Worm (Caenorhabditis elegans) whole organism, L2 larva: ENCODE results near the gene hpo-8.

Experiments
- C34F6.9 ChIP-seq: fragments of 150-350 bp; optimal IDR thresholded peaks from 2 replicates; lab custom pipeline; 2014; ENCODE audit warnings: missing biosample characterization, missing genetic modification characterization
- F13H6.1 ChIP-seq: sonication (generic microtip); optimal IDR thresholded peaks from 2 replicates; lab custom pipeline; 2016; ENCODE audit warnings: missing genetic modification characterization, missing compliant biosample characterization
- R02D3.7 ChIP-seq: fragments of 150-350 bp; optimal IDR thresholded peaks from 2 replicates; lab custom pipeline; 2014; ENCODE audit warnings: missing biosample characterization, missing genetic modification characterization
- Y55F3AM.14 ChIP-seq: fragments of 200-800 bp; sonication (Bioruptor generic); optimal IDR thresholded peaks from 2 replicates; lab custom pipeline; 2018; ENCODE audit warnings: mild to moderate bottlenecking, missing genetic modification characterization, missing compliant biosample characterization
- alr-1 ChIP-seq: fragments of 150-350 bp; optimal IDR thresholded peaks from 2 replicates; lab custom pipeline; 2014; ENCODE audit warnings: missing biosample characterization, missing genetic modification characterization
- aly-2 ChIP-seq: fragments of 150-350 bp; optimal IDR thresholded peaks from 2 replicates; lab custom pipeline; 2014; ENCODE audit warnings: missing biosample characterization, missing genetic modification characterization
- ama-1 ChIP-seq: fragments of 150-350 bp; optimal IDR thresholded peaks from 2 replicates; lab custom pipeline; 2018; ENCODE audit warnings: inconsistent platforms
- blmp-1 ChIP-seq: sonication (generic microtip); optimal IDR thresholded peaks from 2 replicates; lab custom pipeline; 2017; ENCODE audit warnings: missing genetic modification characterization, mild to moderate bottlenecking, missing compliant biosample characterization, antibody characterized with exemption, moderate library complexity; ENCODE audit not compliant: insufficient read depth
- ceh-16 ChIP-seq: fragments of 150-350 bp; optimal IDR thresholded peaks from 2 replicates; lab custom pipeline; 2014; ENCODE audit warnings: missing biosample characterization, missing genetic modification characterization
- ceh-82 ChIP-seq: fragments of 150-350 bp; optimal IDR thresholded peaks from 2 replicates; lab custom pipeline; 2014; ENCODE audit warnings: missing biosample characterization, missing genetic modification characterization
- crh-2 ChIP-seq: sonication (generic microtip); optimal IDR thresholded peaks from 2 replicates; lab custom pipeline; 2017; ENCODE audit warnings: missing biosample characterization, missing genetic modification characterization
- dmd-4 ChIP-seq: sonication (generic microtip); optimal IDR thresholded peaks from 2 replicates; lab custom pipeline; 2017; ENCODE audit warnings: missing biosample characterization, missing genetic modification characterization
- egl-27 ChIP-seq: sonication (generic microtip); optimal IDR thresholded peaks from 3 replicates; lab custom pipeline; 2017; ENCODE audit warnings: missing biosample characterization, missing genetic modification reagents, missing genetic modification characterization
- elt-3 ChIP-seq: sonication (generic microtip); optimal IDR thresholded peaks from 2 replicates; lab custom pipeline; 2017; ENCODE audit warnings: missing biosample characterization, missing genetic modification characterization
- fos-1 ChIP-seq: fragments of 150-350 bp; optimal IDR thresholded peaks from 2 replicates; lab custom pipeline; 2014; ENCODE audit warnings: missing biosample characterization, missing genetic modification characterization
- gmeb-1 ChIP-seq: fragments of 150-350 bp; optimal IDR thresholded peaks from 2 replicates; lab custom pipeline; 2014; ENCODE audit warnings: missing biosample characterization, missing genetic modification characterization
- lin-11 ChIP-seq: fragments of 150-350 bp; sonication (generic microtip); optimal IDR thresholded peaks from 2 replicates; lab custom pipeline; 2014; ENCODE audit warnings: missing biosample characterization, missing genetic modification characterization, inconsistent platforms, mixed read lengths
- lin-39 ChIP-seq: fragments of 150-350 bp; optimal IDR thresholded peaks from 2 replicates; lab custom pipeline; 2014; ENCODE audit warnings: missing biosample characterization, missing genetic modification reagents, missing genetic modification characterization
- lsy-2 ChIP-seq, 2 experiments: fragments of 150-350 bp in 1 of 2; sonication (generic microtip) in 1 of 2; optimal IDR thresholded peaks; 2 replicates each; lab custom pipeline; 2014 to 2017; ENCODE audit warnings: missing biosample characterization in 2 of 2, missing genetic modification characterization in 2 of 2
- mbf-1 ChIP-seq: sonication (generic microtip); optimal IDR thresholded peaks from 2 replicates; lab custom pipeline; 2017; ENCODE audit warnings: missing biosample characterization, missing genetic modification characterization
- mdl-1 ChIP-seq, 2 experiments: fragments of 150-350 bp in 1 of 2; sonication (generic microtip) in 1 of 2; optimal IDR thresholded peaks; 2 replicates each; lab custom pipeline; 2017; ENCODE audit warnings: missing biosample characterization in 2 of 2, missing genetic modification characterization in 2 of 2
- nhr-10 ChIP-seq: sonication (generic microtip); optimal IDR thresholded peaks from 2 replicates; lab custom pipeline; 2017; ENCODE audit warnings: missing biosample characterization, missing genetic modification characterization
- nhr-11 ChIP-seq: fragments of 150-350 bp; optimal IDR thresholded peaks from 2 replicates; lab custom pipeline; 2014; ENCODE audit warnings: missing biosample characterization, missing genetic modification characterization
- nhr-12 ChIP-seq: fragments of 150-350 bp; optimal IDR thresholded peaks from 2 replicates; lab custom pipeline; 2014; ENCODE audit warnings: missing biosample characterization, missing genetic modification characterization
- nhr-129 ChIP-seq: fragments of 150-350 bp; optimal IDR thresholded peaks from 2 replicates; lab custom pipeline; 2014; ENCODE audit warnings: missing biosample characterization, missing genetic modification characterization
- nhr-21 ChIP-seq: fragments of 150-350 bp; optimal IDR thresholded peaks from 2 replicates; lab custom pipeline; 2014; ENCODE audit warnings: missing biosample characterization, missing genetic modification characterization
- nhr-23 ChIP-seq: fragments of 150-350 bp; optimal IDR thresholded peaks from 2 replicates; lab custom pipeline; 2014; ENCODE audit warnings: missing biosample characterization, missing genetic modification reagents, missing genetic modification characterization
- nhr-25 ChIP-seq: fragments of 150-350 bp; sonication (generic microtip); optimal IDR thresholded peaks from 3 replicates; lab custom pipeline; 2014; ENCODE audit warnings: missing biosample characterization, missing genetic modification characterization
- nhr-6 ChIP-seq: fragments of 150-350 bp; optimal IDR thresholded peaks from 2 replicates; lab custom pipeline; 2014; ENCODE audit warnings: missing biosample characterization, missing genetic modification characterization
- nhr-77 ChIP-seq: fragments of 150-350 bp; optimal IDR thresholded peaks from 2 replicates; lab custom pipeline; 2014; ENCODE audit warnings: missing biosample characterization, missing genetic modification characterization
- peb-1 ChIP-seq: fragments of 150-350 bp; optimal IDR thresholded peaks from 2 replicates; lab custom pipeline; 2014; ENCODE audit warnings: missing biosample characterization, missing genetic modification characterization
- sem-4 ChIP-seq: fragments of 150-350 bp; optimal IDR thresholded peaks from 2 replicates; lab custom pipeline; 2014; ENCODE audit warnings: missing biosample characterization, missing genetic modification reagents, missing genetic modification characterization
- skn-1 ChIP-seq: sonication (generic microtip); optimal IDR thresholded peaks from 2 replicates; lab custom pipeline; 2017; ENCODE audit warnings: missing biosample characterization, missing genetic modification characterization
- sma-3 ChIP-seq: sonication (generic microtip); optimal IDR thresholded peaks from 2 replicates; lab custom pipeline; 2016; ENCODE audit warnings: missing genetic modification reagents, missing genetic modification characterization, missing compliant biosample characterization
- sma-9 ChIP-seq, 2 experiments: fragments of 150-350 bp in 1 of 2; sonication (generic microtip) in 1 of 2; optimal IDR thresholded peaks; 2 replicates each; lab custom pipeline; 2014 to 2016; ENCODE audit warnings: missing genetic modification characterization in 2 of 2, mild to moderate bottlenecking in 1 of 2, missing biosample characterization in 1 of 2, missing compliant biosample characterization in 1 of 2, missing genetic modification reagents in 1 of 2, moderate library complexity in 1 of 2
- snpc-4 ChIP-seq: fragments of 150-350 bp; optimal IDR thresholded peaks from 2 replicates; lab custom pipeline; 2014; ENCODE audit warnings: missing biosample characterization, missing genetic modification characterization
- unc-55 ChIP-seq: fragments of 150-350 bp; sonication (generic microtip); optimal IDR thresholded peaks from 3 replicates; lab custom pipeline; 2014; ENCODE audit warnings: missing biosample characterization, missing genetic modification reagents, missing genetic modification characterization
- zag-1 ChIP-seq: fragments of 150-350 bp; optimal IDR thresholded peaks from 2 replicates; lab custom pipeline; 2014; ENCODE audit warnings: missing biosample characterization, missing genetic modification characterization
- ztf-11 ChIP-seq: sonication (generic microtip); optimal IDR thresholded peaks from 2 replicates; lab custom pipeline; 2017; ENCODE audit warnings: missing biosample characterization, missing genetic modification characterization
- ztf-4 ChIP-seq: fragments of 150-350 bp; optimal IDR thresholded peaks from 2 replicates; lab custom pipeline; 2014; ENCODE audit warnings: missing biosample characterization, missing genetic modification characterization

hpo-8 gene

ce11 chrV:6880623-6881022 is 41.5 kb downstream of the hpo-8 start:
- no peak for TF ChIP-seq ama-1 (lab: Kevin White, UChicago)
- no peak for TF ChIP-seq R02D3.7 (tag; lab: Kevin White, UChicago)
- no peak for TF ChIP-seq nhr-11 (tag; lab: Kevin White, UChicago)
- TF ChIP-seq ceh-16, result no peak
- no peak for TF ChIP-seq crh-2 (tag; lab: Kevin White, UChicago)
- TF ChIP-seq skn-1 (tag; lab: Kevin White, UChicago), result no peak
- TF ChIP-seq nhr-25 (tag; lab: Kevin White, UChicago), result no peak
- no peak for TF ChIP-seq ztf-11
- peak; percentile 37 for TF ChIP-seq F13H6.1 (tag; lab: Kevin White, UChicago)
- no peak for TF ChIP-seq unc-55 (GFP tag; lab: Kevin White, UChicago)
- TF ChIP-seq alr-1, result no peak
- no peak for TF ChIP-seq blmp-1 (tag; lab: Kevin White, UChicago)
- peak; percentile 24 for TF ChIP-seq sma-9 (GFP tag; optimal IDR thresholded peaks at IDR 0.05; lab: Kevin White, UChicago)
- no peak for TF ChIP-seq sma-9 (tag; optimal IDR thresholded peaks at IDR 0.05; lab: Kevin White, UChicago)
- peak; percentile 29 for TF ChIP-seq C34F6.9 (tag; lab: Kevin White, UChicago)
- peak in 1 of 2 experiments; percentile 12 for TF ChIP-seq lsy-2 (tag; optimal IDR thresholded peaks at IDR 0.05; lab: Kevin White, UChicago)
- peak; percentile 4 for TF ChIP-seq lin-11
- TF ChIP-seq egl-27 (tag; lab: Kevin White, UChicago), result no peak
- TF ChIP-seq nhr-10 (tag; lab: Kevin White, UChicago), result no peak
- TF ChIP-seq sem-4 (tag; lab: Kevin White, UChicago), result peak; percentile 32
- TF ChIP-seq nhr-21, result no peak
- no peak for TF ChIP-seq ceh-82 (tag; lab: Kevin White, UChicago)
- no peak for TF ChIP-seq nhr-6 (tag; lab: Kevin White, UChicago)
- TF ChIP-seq elt-3 (tag; lab: Kevin White, UChicago), result no peak
- TF ChIP-seq Y55F3AM.14 (GFP tag; lab: Kevin White, UChicago), result no peak
- peak; percentile 16 for TF ChIP-seq zag-1 (tag; lab: Kevin White, UChicago)
- TF ChIP-seq fos-1 (tag; lab: Kevin White, UChicago), result no peak
- no peak for TF ChIP-seq lin-39 (tag; lab: Kevin White, UChicago)
- TF ChIP-seq mdl-1 (tag; optimal IDR thresholded peaks at IDR 0.05; lab: Kevin White, UChicago), result no peak
- TF ChIP-seq gmeb-1, result no peak
- no peak for TF ChIP-seq peb-1 (tag; lab: Kevin White, UChicago)
- TF ChIP-seq nhr-129, result no peak
- no peak for TF ChIP-seq mbf-1 (tag; lab: Kevin White, UChicago)
- TF ChIP-seq ztf-4 (tag; lab: Kevin White, UChicago), result no peak
- TF ChIP-seq nhr-77, result no peak
- TF ChIP-seq dmd-4 (tag; lab: Kevin White, UChicago), result no peak
- TF ChIP-seq aly-2 (tag; lab: Kevin White, UChicago), result no peak
- peak; percentile 88 for TF ChIP-seq snpc-4 (tag; lab: Kevin White, UChicago)
- TF ChIP-seq nhr-12 (tag; lab: Kevin White, UChicago), result no peak
- no peak for TF ChIP-seq sma-3
- TF ChIP-seq, all 48 proteins: peak for 8

ce11 chrV:6881038-6881437 is 41.9 kb downstream of the hpo-8 start, which contains the start of gene unc-70:
TSS of gene unc-70 (plus strand) at chrV:6881338.
- TF ChIP-seq lin-11 (no peak), sem-4 (tag; lab: Kevin White, UChicago) (no peak), unc-55 (GFP tag; lab: Kevin White, UChicago) (peak; percentile 5)

ce11 chrV:6881735-6882134 is 42.6 kb downstream of the hpo-8 start:
- TF ChIP-seq nhr-129 (no peak), fos-1 (tag; lab: Kevin White, UChicago) (peak; percentile 59), nhr-23 (no peak)
